Worm (Caenorhabditis elegans): ENCODE measurements around the gene str-222.
A peak's percentile ranks its signal among the peaks of the same experiment; 100 is the strongest.

Gene str-222

DNA sequence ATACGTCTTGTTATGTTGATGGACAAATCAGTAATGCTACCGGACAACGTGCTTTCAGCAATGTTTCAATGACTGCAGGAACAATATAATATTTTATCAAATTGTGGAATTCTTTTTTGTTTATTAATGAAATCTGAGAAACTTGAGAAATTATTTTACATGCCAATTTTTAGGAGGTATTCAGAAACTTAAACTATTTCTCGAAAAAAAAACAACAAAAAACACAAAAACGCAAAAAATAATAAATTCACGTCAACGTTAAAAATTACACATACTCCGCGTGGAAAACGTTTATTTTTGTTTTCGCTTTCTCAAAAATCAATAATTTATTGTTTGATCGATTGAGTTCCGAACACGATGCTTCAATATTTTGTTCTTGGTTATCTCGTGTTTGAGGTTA is 6.2 kb downstream of the str-222 start, which contains the start of gene Y46H3D.1:
TSS of gene Y46H3D.1 (plus strand) at position 301 of the 400 bp plus-strand sequence.
- TF ChIP-seq mel-28 (tag; optimal IDR thresholded peaks at IDR 0.05; ENCODE audit: borderline replicate concordance) (no peak), rcor-1 (GFP tag; IDR thresholded peaks at IDR 0.05) (no peak), repo-1 (tag; optimal IDR thresholded peaks at IDR 0.05) (no peak), F57A8.1 (GFP tag; optimal IDR thresholded peaks at IDR 0.05) (no peak), egl-18 (GFP tag; IDR thresholded peaks at IDR 0.05) (no peak), ceh-100 (GFP tag; IDR thresholded peaks at IDR 0.05) (no peak), Y79H2A.3 (GFP tag; conservative IDR thresholded peaks at IDR 0.05) (no peak), ztf-18 (tag; optimal IDR thresholded peaks at IDR 0.05) (no peak), hlh-26 (GFP tag; conservative IDR thresholded peaks at IDR 0.05) (no peak), madf-6 (GFP tag; IDR thresholded peaks at IDR 0.05) (no peak), ceh-58 (GFP tag; IDR thresholded peaks at IDR 0.05) (no peak), snpc-4 (GFP tag; optimal IDR thresholded peaks at IDR 0.05) (no peak), snpc-4 (tag; optimal IDR thresholded peaks at IDR 0.05) (no peak), Y56A3A.18 (GFP tag; IDR thresholded peaks at IDR 0.05) (no peak)

DNA sequence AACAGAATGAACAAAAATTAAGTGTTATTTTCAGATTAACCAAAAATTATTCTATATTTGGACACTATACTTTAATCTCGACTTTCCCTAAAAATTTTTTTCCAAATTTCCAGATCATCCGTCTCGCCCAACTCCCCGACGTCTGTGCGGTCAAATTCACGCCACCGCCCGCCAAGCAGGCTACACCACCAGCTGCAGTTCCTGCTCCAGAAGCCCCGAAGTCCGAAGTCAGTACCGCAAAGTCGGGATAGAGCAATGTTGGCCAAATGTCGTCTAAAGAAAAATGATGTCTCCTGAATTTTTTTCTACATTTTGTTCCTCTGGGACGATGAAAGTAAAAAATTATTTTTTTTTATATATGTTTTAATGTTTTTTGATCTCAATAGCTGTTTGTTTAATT is 6.8 kb downstream of the str-222 start:
- TF ChIP-seq nfya-2 (GFP tag; IDR thresholded peaks at IDR 0.05) (0 out of 2 replicates have a peak, but pooled peaks have one; percentile 55), nhr-27 (tag; optimal IDR thresholded peaks at IDR 0.05) (no peak), K11D2.4 (GFP tag; IDR thresholded peaks at IDR 0.05) (no peak)

DNA sequence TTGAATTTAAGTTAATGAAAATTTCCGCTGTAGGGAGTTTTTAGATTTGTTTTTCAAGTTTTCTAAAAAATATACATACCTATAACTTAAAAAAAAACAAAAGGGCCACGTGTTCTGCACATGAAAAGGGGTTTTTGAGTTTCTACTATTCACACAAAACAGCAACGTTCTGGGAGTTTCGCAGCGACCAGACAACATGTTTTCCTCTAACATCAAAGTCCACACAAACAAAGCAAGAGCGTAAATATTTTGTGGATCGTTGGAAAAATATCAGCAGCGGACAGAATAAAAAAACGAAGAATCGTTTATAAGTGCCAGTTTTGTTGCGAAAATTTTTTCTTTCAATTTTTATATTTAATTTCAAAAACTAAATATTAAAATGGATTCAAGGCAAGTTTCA is 7.9 kb downstream of the str-222 start, which contains the start of gene alh-2:
TSS of gene alh-2 (plus strand) at position 284 of the 400 bp plus-strand sequence.
- TF ChIP-seq lag-1 (GFP tag; IDR thresholded peaks at IDR 0.05) (no peak), snpc-1.1 (tag; optimal IDR thresholded peaks at IDR 0.05; ENCODE audit: insufficient read depth) (no peak)

DNA sequence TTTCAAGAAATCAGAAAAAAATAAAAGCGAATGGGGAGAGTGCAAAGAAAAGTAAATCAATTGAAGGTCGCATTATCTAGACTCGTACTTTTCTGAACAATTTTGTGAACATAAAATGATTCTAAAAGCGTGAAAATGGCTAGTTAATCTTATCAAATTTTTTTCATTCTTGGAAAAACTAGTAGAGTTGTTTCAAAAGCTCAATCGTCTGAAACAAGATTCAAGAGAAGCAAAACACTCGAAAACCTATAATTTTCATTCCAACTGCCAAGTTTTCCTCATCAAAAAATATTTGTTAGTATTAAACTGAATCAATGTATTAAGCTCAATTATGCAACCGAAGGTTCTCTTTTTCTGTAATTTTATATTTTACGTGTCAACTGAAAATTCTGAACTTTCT is 12.0 kb downstream of the str-222 start, which contains the start of gene irld-45:
TSS of gene irld-45 (plus strand) at position 301 of the 400 bp plus-strand sequence.
- no peak for TF ChIP-seq die-1 (tag; optimal IDR thresholded peaks at IDR 0.05)
- TF ChIP-seq F52B5.7 (tag; optimal IDR thresholded peaks at IDR 0.05), result no peak
- no peak for TF ChIP-seq F49E8.2 (tag; optimal IDR thresholded peaks at IDR 0.05; ENCODE audit: insufficient read depth)
- TF ChIP-seq cebp-1 (GFP tag; IDR thresholded peaks at IDR 0.05), result no peak
- TF ChIP-seq cebp-1 (tag; optimal IDR thresholded peaks at IDR 0.05), result no peak
- TF ChIP-seq hrde-1 (tag; optimal IDR thresholded peaks at IDR 0.05; ENCODE audit: borderline replicate concordance), result no peak
- TF ChIP-seq lag-1 (GFP tag; IDR thresholded peaks at IDR 0.05), result no peak
- TF ChIP-seq Y67H2A.10 (GFP tag; conservative IDR thresholded peaks at IDR 0.05), result no peak
- no peak for TF ChIP-seq chd-7 (tag; optimal IDR thresholded peaks at IDR 0.05)
- no peak for TF ChIP-seq nhr-90 (tag; optimal IDR thresholded peaks at IDR 0.05)
- no peak for TF ChIP-seq Y79H2A.3 (GFP tag; conservative IDR thresholded peaks at IDR 0.05)
- TF ChIP-seq T26A5.8 (tag; optimal IDR thresholded peaks at IDR 0.05), result no peak
- no peak for TF ChIP-seq T07F8.4 (tag; optimal IDR thresholded peaks at IDR 0.05)
- TF ChIP-seq tbx-9 (tag; optimal IDR thresholded peaks at IDR 0.05; ENCODE audit: borderline replicate concordance), result no peak
- TF ChIP-seq lin-40 (tag; optimal IDR thresholded peaks at IDR 0.05), result no peak
- no peak for TF ChIP-seq ceh-100 (GFP tag; IDR thresholded peaks at IDR 0.05)

DNA sequence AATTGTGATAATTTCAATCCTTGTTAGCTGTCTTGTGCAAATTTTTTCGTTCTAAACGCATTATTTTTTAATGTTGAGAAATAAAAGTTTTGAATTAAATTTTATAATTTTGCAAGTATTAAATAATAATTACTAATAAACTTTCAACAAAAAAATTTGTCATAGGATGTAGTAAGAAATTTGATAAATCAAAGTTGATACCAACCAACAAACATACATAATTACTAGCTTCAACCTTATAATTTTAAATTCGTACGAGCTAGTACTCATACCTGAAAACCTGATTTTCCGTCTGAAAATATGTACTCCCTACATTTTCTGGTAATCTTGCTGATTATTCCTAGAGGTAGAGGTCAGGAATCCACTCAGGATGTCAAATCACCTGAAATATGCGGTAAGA is 15.1 kb downstream of the str-222 start, which contains the start of gene irld-44:
TSS of gene irld-44 (plus strand) at position 301 of the 400 bp plus-strand sequence.
- TF ChIP-seq hmg-20 (GFP tag; IDR thresholded peaks at IDR 0.05) (no peak), nhr-179 (tag; optimal IDR thresholded peaks at IDR 0.05) (no peak), sptf-2 (GFP tag; optimal IDR thresholded peaks at IDR 0.05) (no peak), snpc-3.4 (tag; optimal IDR thresholded peaks at IDR 0.05) (no peak), rec-8 (tag; optimal IDR thresholded peaks at IDR 0.05) (no peak), aptf-2 (GFP tag; conservative IDR thresholded peaks at IDR 0.05) (no peak), rpc-1 (optimal IDR thresholded peaks at IDR 0.05) (no peak), rpc-1 (tag; optimal IDR thresholded peaks at IDR 0.05) (no peak), mcd-1 (GFP tag; IDR thresholded peaks at IDR 0.05) (no peak), T07F8.4 (tag; optimal IDR thresholded peaks at IDR 0.05) (no peak), sdz-38 (tag; optimal IDR thresholded peaks at IDR 0.05) (no peak), Y53F4B.3 (GFP tag; IDR thresholded peaks at IDR 0.05) (no peak), F22D6.2 (tag; optimal IDR thresholded peaks at IDR 0.05) (no peak)

Data from whole organism, young adult.